Worm (Caenorhabditis elegans) whole organism, late embryonic: ENCODE data around the gene eol-1.
A peak's percentile ranks its signal among the peaks of the same experiment; 100 is the strongest.

Experiments used
- C38D4.7 ChIP-seq: fragments of 200-800 bp; sonication (Bioruptor generic); optimal IDR thresholded peaks from 2 replicates; lab custom pipeline; 2018; ENCODE audit warnings: mild to moderate bottlenecking, missing genetic modification characterization, moderate library complexity, missing compliant biosample characterization
- F13H6.1 ChIP-seq: sonication (generic microtip); optimal IDR thresholded peaks from 2 replicates; lab custom pipeline; 2016; ENCODE audit warnings: missing genetic modification characterization, missing compliant biosample characterization
- T23F11.4 ChIP-seq: fragments of 200-800 bp; sonication (Bioruptor generic); optimal IDR thresholded peaks from 2 replicates; lab custom pipeline; 2018; ENCODE audit warnings: mild to moderate bottlenecking, missing genetic modification characterization, missing compliant biosample characterization
- ceh-14 ChIP-seq: sonication (generic microtip); optimal IDR thresholded peaks from 2 replicates; lab custom pipeline; 2016; ENCODE audit warnings: missing genotype, missing genetic modification characterization, missing compliant biosample characterization
- ceh-19 ChIP-seq: fragments of 200-800 bp; sonication (Bioruptor generic); optimal IDR thresholded peaks from 2 replicates; lab custom pipeline; 2018; ENCODE audit warnings: mild to moderate bottlenecking, missing genetic modification characterization, missing compliant biosample characterization
- ceh-30 ChIP-seq: fragments of 150-350 bp; optimal IDR thresholded peaks from 2 replicates; lab custom pipeline; 2014; ENCODE audit warnings: missing biosample characterization, missing genetic modification characterization
- ceh-31 ChIP-seq: sonication (generic microtip); optimal IDR thresholded peaks from 2 replicates; lab custom pipeline; 2016; ENCODE audit warnings: missing genetic modification characterization, missing compliant biosample characterization
- ceh-45 ChIP-seq: fragments of 200-800 bp; sonication (Bioruptor generic); IDR thresholded peaks from 2 replicates; pipeline ENCODE4 v1.3.6; 2022; ENCODE audit warnings: missing genetic modification reagents, missing genetic modification characterization, missing compliant biosample characterization
- ceh-48 ChIP-seq: sonication (generic microtip); optimal IDR thresholded peaks from 2 replicates; lab custom pipeline; 2016; ENCODE audit warnings: missing genetic modification characterization, inconsistent platforms, missing compliant biosample characterization
- dmd-4 ChIP-seq: sonication (generic microtip); optimal IDR thresholded peaks from 2 replicates; lab custom pipeline; 2016; ENCODE audit warnings: borderline replicate concordance, missing genetic modification characterization, missing compliant biosample characterization
- dve-1 ChIP-seq: sonication (generic microtip); optimal IDR thresholded peaks from 2 replicates; lab custom pipeline; 2017; ENCODE audit warnings: antibody characterized with exemption, mild to moderate bottlenecking, missing genetic modification characterization, missing compliant biosample characterization
- elt-2 ChIP-seq: sonication (generic microtip); optimal IDR thresholded peaks from 2 replicates; lab custom pipeline; 2016; ENCODE audit warnings: missing genetic modification reagents, missing genetic modification characterization, missing compliant biosample characterization
- elt-4 ChIP-seq: sonication (generic microtip); optimal IDR thresholded peaks from 2 replicates; lab custom pipeline; 2016; ENCODE audit warnings: missing genetic modification characterization, missing compliant biosample characterization
- gmeb-2 ChIP-seq: sonication (generic microtip); optimal IDR thresholded peaks from 2 replicates; lab custom pipeline; 2016; ENCODE audit warnings: missing genetic modification characterization, inconsistent platforms, missing compliant biosample characterization
- hlh-30 ChIP-seq: sonication (generic microtip); optimal IDR thresholded peaks from 2 replicates; lab custom pipeline; 2017; ENCODE audit warnings: antibody characterized with exemption, missing genetic modification characterization, missing compliant biosample characterization; ENCODE audit not compliant: insufficient read depth
- hlh-6 ChIP-seq: sonication (generic microtip); optimal IDR thresholded peaks from 2 replicates; lab custom pipeline; 2016; ENCODE audit warnings: missing genotype, missing genetic modification characterization, missing compliant biosample characterization
- lim-6 ChIP-seq: sonication (generic microtip); optimal IDR thresholded peaks from 2 replicates; lab custom pipeline; 2016; ENCODE audit warnings: missing genetic modification characterization, missing compliant biosample characterization
- madf-2 ChIP-seq: sonication (generic microtip); optimal IDR thresholded peaks from 2 replicates; lab custom pipeline; 2017; ENCODE audit warnings: missing genetic modification characterization, missing compliant biosample characterization
- nfya-1 ChIP-seq: sonication (generic microtip); optimal IDR thresholded peaks from 2 replicates; lab custom pipeline; 2017; ENCODE audit warnings: missing genetic modification characterization, mild to moderate bottlenecking, missing compliant biosample characterization, antibody characterized with exemption, moderate library complexity
- npax-4 ChIP-seq: sonication (generic microtip); optimal IDR thresholded peaks from 2 replicates; lab custom pipeline; 2016; ENCODE audit warnings: missing genetic modification characterization, missing compliant biosample characterization
- odd-2 ChIP-seq: sonication (generic microtip); optimal IDR thresholded peaks from 2 replicates; lab custom pipeline; 2017; ENCODE audit warnings: antibody characterized with exemption, mild to moderate bottlenecking, missing genetic modification characterization, missing compliant biosample characterization
- pax-1 ChIP-seq: fragments of 150-350 bp; optimal IDR thresholded peaks from 2 replicates; lab custom pipeline; 2014; ENCODE audit warnings: missing biosample characterization, missing genetic modification characterization
- pha-4 ChIP-seq: fragments of 150-350 bp; optimal IDR thresholded peaks from 2 replicates; lab custom pipeline; 2018; ENCODE audit warnings: missing biosample characterization, missing genetic modification reagents, missing genetic modification characterization
- ref-2 ChIP-seq: sonication (generic microtip); optimal IDR thresholded peaks from 2 replicates; lab custom pipeline; 2016; ENCODE audit warnings: missing genetic modification characterization, missing compliant biosample characterization
- sdc-2 ChIP-seq: sonication (generic microtip); optimal IDR thresholded peaks from 2 replicates; lab custom pipeline; 2016; ENCODE audit warnings: missing genotype, missing genetic modification characterization, missing compliant biosample characterization
- sox-4 ChIP-seq: sonication (generic microtip); optimal IDR thresholded peaks from 2 replicates; lab custom pipeline; 2017; ENCODE audit warnings: mild to moderate bottlenecking, missing genetic modification characterization, inconsistent platforms, missing compliant biosample characterization
- syd-9 ChIP-seq: sonication (generic microtip); optimal IDR thresholded peaks from 2 replicates; lab custom pipeline; 2016; ENCODE audit warnings: mild to moderate bottlenecking, missing genetic modification characterization, moderate library complexity, missing compliant biosample characterization
- tbx-2 ChIP-seq: sonication (generic microtip); optimal IDR thresholded peaks from 2 replicates; lab custom pipeline; 2016; ENCODE audit warnings: missing genetic modification characterization, missing compliant biosample characterization
- unc-3 ChIP-seq, 2 experiments: fragments of 200-800 bp in 1 of 2; sonication (Bioruptor generic) in 1 of 2; sonication (generic microtip) in 1 of 2; conservative IDR thresholded peaks in 1 of 2; optimal IDR thresholded peaks in 1 of 2; 2 replicates each; pipeline versions ENCODE4 v1.3.6 to Lab custom; 2016 to 2022; ENCODE audit warnings: missing compliant biosample characterization in 2 of 2, missing genetic modification characterization in 2 of 2, missing genetic modification reagents in 1 of 2
- unc-42 ChIP-seq: sonication (generic microtip); optimal IDR thresholded peaks from 2 replicates; lab custom pipeline; 2016; ENCODE audit warnings: missing genotype, missing genetic modification characterization, missing compliant biosample characterization
- unc-55 ChIP-seq: sonication (generic microtip); optimal IDR thresholded peaks from 2 replicates; lab custom pipeline; 2017; ENCODE audit warnings: missing biosample characterization, missing genetic modification reagents, missing genetic modification characterization
- unc-86 ChIP-seq: sonication (generic microtip); optimal IDR thresholded peaks from 2 replicates; lab custom pipeline; 2016; ENCODE audit warnings: missing genetic modification characterization, missing compliant biosample characterization
- zip-5 ChIP-seq: sonication (generic microtip); optimal IDR thresholded peaks from 2 replicates; lab custom pipeline; 2016; ENCODE audit warnings: missing genetic modification characterization, missing compliant biosample characterization
- ztf-16 ChIP-seq: sonication (generic microtip); optimal IDR thresholded peaks from 2 replicates; lab custom pipeline; 2017; ENCODE audit warnings: missing genetic modification characterization, missing compliant biosample characterization

eol-1 gene

ce11 chrV:14018640-14019039 is 37.9 kb upstream of the eol-1 start, which contains the start of the genes mtl-2 and T08G5.1:
TSS of gene mtl-2 (minus strand) at chrV:14018673.
TSS of gene T08G5.1 (plus strand) at chrV:14018766.
- TF ChIP-seq odd-2 (tag; lab: Kevin White, UChicago) (no peak), elt-2 (tag; lab: Kevin White, UChicago) (peak; percentile 49)

DNA sequence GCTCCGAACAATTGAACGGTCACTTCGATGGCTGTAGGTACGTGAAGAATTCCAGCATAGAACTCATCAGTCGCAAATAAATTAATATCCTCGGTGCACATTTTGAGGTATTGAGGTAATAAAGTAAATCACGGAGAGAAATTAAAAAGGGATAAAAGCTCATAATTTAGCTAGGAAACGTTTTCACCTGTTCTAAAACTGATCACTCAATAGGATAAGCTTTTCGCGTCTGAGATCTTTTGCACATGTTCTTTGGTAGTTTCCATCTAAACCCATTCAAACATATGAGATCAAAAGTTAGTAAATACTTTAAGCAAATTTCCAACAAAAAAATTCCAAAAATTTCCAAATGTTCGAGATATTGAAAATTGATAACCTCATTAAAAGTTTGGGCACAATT is 36.8 kb upstream of the eol-1 start, which contains the start of gene srh-308:
Gene srh-308 (minus strand): TSS at position 101 of the 400 bp plus-strand sequence.
- no peak for TF ChIP-seq zip-5
- TF ChIP-seq T23F11.4 (GFP tag; lab: Kevin White, UChicago), result no peak
- no peak for TF ChIP-seq ceh-14 (tag; lab: Kevin White, UChicago)
- no peak for TF ChIP-seq ceh-19 (GFP tag; lab: Kevin White, UChicago)
- TF ChIP-seq elt-2 (tag; lab: Kevin White, UChicago), result no peak
- no peak for TF ChIP-seq sdc-2 (tag; lab: Kevin White, UChicago)
- TF ChIP-seq ceh-45 (GFP tag; lab: Robert Waterston, UW), result no peak
- TF ChIP-seq lim-6 (tag; lab: Kevin White, UChicago), result no peak
- TF ChIP-seq pha-4 (tag; lab: Kevin White, UChicago), result no peak

ce11 chrV:14014395-14014794 is 33.7 kb upstream of the eol-1 start, which contains the start of gene end-3:
TSS of gene end-3 (plus strand) at chrV:14014695.
- no peak for TF ChIP-seq elt-2 (tag; lab: Kevin White, UChicago)
- TF ChIP-seq lim-6 (tag; lab: Kevin White, UChicago), result no peak
- TF ChIP-seq syd-9, result no peak
- no peak for TF ChIP-seq ceh-14 (tag; lab: Kevin White, UChicago)
- TF ChIP-seq unc-3 (GFP tag; conservative IDR thresholded peaks at IDR 0.05; lab: Robert Waterston, UW), result no peak
- no peak for TF ChIP-seq unc-3 (tag; optimal IDR thresholded peaks at IDR 0.05; lab: Kevin White, UChicago)
- TF ChIP-seq elt-4 (tag; lab: Kevin White, UChicago), result no peak

- no peak for TF ChIP-seq tbx-2 (tag; lab: Kevin White, UChicago)
- TF ChIP-seq sox-4 (tag; lab: Kevin White, UChicago), result no peak
- TF ChIP-seq ceh-48 (tag; lab: Kevin White, UChicago), result no peak
- TF ChIP-seq npax-4 (tag; lab: Kevin White, UChicago), result no peak
- no peak for TF ChIP-seq gmeb-2
- no peak for TF ChIP-seq ref-2
- no peak for TF ChIP-seq hlh-6 (tag; lab: Kevin White, UChicago)
- TF ChIP-seq lim-6 (tag; lab: Kevin White, UChicago), result no peak
These were observed 32.9 kb upstream of the eol-1 start for ce11 chrV:14013638-14014037.

ce11 chrV:14012002-14012554 is 31.4 kb upstream of the eol-1 start, which contains the start of the genes ddx-17 and aip-1:
TSS of gene ddx-17 (minus strand) at chrV:14012052.
TSS of gene aip-1 (plus strand) at chrV:14012333.
- no peak for TF ChIP-seq dve-1 (tag; lab: Kevin White, UChicago)
- peak; percentile 52 for TF ChIP-seq tbx-2 (tag; lab: Kevin White, UChicago)
- TF ChIP-seq C38D4.7 (GFP tag; lab: Kevin White, UChicago), result no peak
- peak; percentile 10 for TF ChIP-seq ceh-48 (tag; lab: Kevin White, UChicago)
- TF ChIP-seq pax-1 (tag; lab: Kevin White, UChicago), result no peak
- TF ChIP-seq ceh-31 (tag; lab: Kevin White, UChicago), result peak; percentile 60
- no peak for TF ChIP-seq gmeb-2
- peak; percentile 36 for TF ChIP-seq unc-42 (tag; lab: Kevin White, UChicago)
- peak; percentile 50 for TF ChIP-seq unc-55 (GFP tag; lab: Kevin White, UChicago)
- no peak for TF ChIP-seq unc-86
- peak; percentile 26 for TF ChIP-seq ceh-30
- TF ChIP-seq dmd-4 (tag; lab: Kevin White, UChicago), result no peak
- TF ChIP-seq F13H6.1 (tag; lab: Kevin White, UChicago), result no peak
- TF ChIP-seq nfya-1 (tag; lab: Kevin White, UChicago), result peak; percentile 32
- TF ChIP-seq ztf-16 (tag; lab: Kevin White, UChicago), result no peak
- TF ChIP-seq ref-2, result no peak
- no peak for TF ChIP-seq hlh-6 (tag; lab: Kevin White, UChicago)
- peak; percentile 85 for TF ChIP-seq hlh-30 (tag; lab: Kevin White, UChicago)
- TF ChIP-seq madf-2 (tag; lab: Kevin White, UChicago), result no peak
- TF ChIP-seq, all 69 proteins: peak for 8
